Worm (Caenorhabditis elegans) whole organism, young adult: ENCODE results near the gene F26G1.3.

ENCODE experiments used
- B0261.1 ChIP-seq: sonication (generic microtip); optimal IDR thresholded peaks from 2 replicates; lab custom pipeline; 2016; ENCODE audit warnings: mild to moderate bottlenecking, missing genetic modification characterization, moderate library complexity, missing compliant biosample characterization
- C17E4.6 ChIP-seq: fragments of 200-800 bp; sonication (Bioruptor generic); IDR thresholded peaks from 2 replicates; pipeline ENCODE4 v1.3.6; 2022; ENCODE audit warnings: missing genetic modification reagents, missing genetic modification characterization, missing compliant biosample characterization
- ama-1 ChIP-seq, 3 experiments: fragments of 150-350 bp in 1 of 3; sonication (generic microtip) in 2 of 3; optimal IDR thresholded peaks; 2 replicates each; lab custom pipeline; 2014 to 2018; ENCODE audit warnings: missing biosample characterization in 2 of 3, missing genetic modification characterization in 2 of 3, missing genetic modification reagents in 2 of 3
- attf-5 ChIP-seq: fragments of 200-800 bp; sonication (Bioruptor generic); optimal IDR thresholded peaks from 2 replicates; lab custom pipeline; 2018; ENCODE audit warnings: mild to moderate bottlenecking, missing genetic modification characterization, missing compliant biosample characterization
- cebp-2 ChIP-seq: fragments of 200-800 bp; sonication (Bioruptor generic); IDR thresholded peaks from 2 replicates; pipeline ENCODE4 v1.3.6; 2022; ENCODE audit warnings: missing genetic modification characterization, missing compliant biosample characterization
- mcd-1 ChIP-seq: fragments of 200-800 bp; sonication (Bioruptor generic); IDR thresholded peaks from 2 replicates; pipeline ENCODE4 v1.3.6; 2022; ENCODE audit warnings: missing genetic modification reagents, missing genetic modification characterization, missing compliant biosample characterization
- mxl-1 ChIP-seq: sonication (generic microtip); optimal IDR thresholded peaks from 2 replicates; lab custom pipeline; 2016; ENCODE audit warnings: missing genetic modification characterization, missing compliant biosample characterization
- snpc-4 ChIP-seq, 5 experiments: fragments of 150-350 bp in 1 of 5; sonication (generic microtip) in 4 of 5; optimal IDR thresholded peaks; 2 replicates each; lab custom pipeline; 2014 to 2018; ENCODE audit warnings: missing genetic modification characterization in 5 of 5, missing biosample characterization in 3 of 5, antibody characterized with exemption in 2 of 5, mild to moderate bottlenecking in 2 of 5, missing compliant biosample characterization in 2 of 5, missing genotype in 2 of 5, moderate library complexity in 2 of 5, missing genetic modification reagents in 1 of 5
- unc-130 ChIP-seq: sonication (generic microtip); optimal IDR thresholded peaks from 2 replicates; lab custom pipeline; 2016; ENCODE audit warnings: missing genetic modification reagents, missing genetic modification characterization, missing compliant biosample characterization
- unc-62 ChIP-seq: fragments of 150-350 bp; optimal IDR thresholded peaks from 2 replicates; lab custom pipeline; 2014; ENCODE audit warnings: missing biosample characterization, missing genetic modification reagents, missing genetic modification characterization
- ztf-3 ChIP-seq: fragments of 200-800 bp; sonication (Bioruptor generic); optimal IDR thresholded peaks from 2 replicates; lab custom pipeline; 2018; ENCODE audit warnings: mild to moderate bottlenecking, missing genetic modification characterization, missing compliant biosample characterization

- TF ChIP-seq C17E4.6 = no peak
- no peak for TF ChIP-seq mxl-1 (tag; lab: Kevin White, UChicago)
- TF ChIP-seq attf-5 (GFP tag; lab: Kevin White, UChicago) = no peak
- no peak for TF ChIP-seq snpc-4 (GFP tag; optimal IDR thresholded peaks at IDR 0.05; lab: Kevin White, UChicago)
- no peak for TF ChIP-seq snpc-4 (tag; optimal IDR thresholded peaks at IDR 0.05; lab: Kevin White, UChicago)
- TF ChIP-seq mcd-1 (GFP tag; lab: Robert Waterston, UW) = no peak
- no peak for TF ChIP-seq B0261.1 (tag; lab: Kevin White, UChicago)
- TF ChIP-seq ama-1 (optimal IDR thresholded peaks at IDR 0.05; lab: Kevin White, UChicago) = no peak
- TF ChIP-seq ama-1 (GFP tag; optimal IDR thresholded peaks at IDR 0.05; lab: Kevin White, UChicago) = no peak
- no peak for TF ChIP-seq cebp-2
- no peak for TF ChIP-seq ztf-3
- no peak for TF ChIP-seq unc-62 (GFP tag; lab: Kevin White, UChicago)
- TF ChIP-seq unc-130 (GFP tag; lab: Kevin White, UChicago) = no peak
Measured at ce11 chrII:4749581-4749980, 9.0 kb upstream of the F26G1.3 start, which contains the start of gene F41C3.2.
